Worm (Caenorhabditis elegans): Measurements from ENCODE around the gene C04C3.4.
"Not testable (repeated sequence)": the region's sequence is repeated elsewhere in the genome, so short reads cannot be mapped to it uniquely, and the experiment has no call there.

DNA sequence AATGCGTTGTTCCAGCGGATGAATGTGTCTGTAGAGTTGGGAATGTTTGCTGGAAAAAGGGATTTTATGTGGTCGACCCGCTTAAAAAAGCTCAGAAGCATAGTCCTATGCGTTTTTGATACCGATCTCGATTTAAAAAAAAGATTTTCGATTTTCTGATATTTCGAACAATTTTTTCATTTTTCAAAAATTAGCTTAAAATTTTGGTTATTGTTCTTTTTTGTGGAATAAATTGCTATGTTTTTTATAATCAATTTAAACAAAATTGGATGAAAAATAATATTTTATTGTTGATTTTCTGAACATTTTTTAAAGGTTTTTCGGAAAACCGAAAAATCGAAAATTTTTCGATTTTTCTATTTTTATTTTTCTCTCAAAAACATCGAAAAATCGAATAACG, 39.2 kb downstream of the C04C3.4 start, which contains the start of gene C04C3.7:
- TF ChIP-seq ztf-11 (tag; optimal IDR thresholded peaks at IDR 0.05); unc-39 (tag; optimal IDR thresholded peaks at IDR 0.05); sem-4 (tag; optimal IDR thresholded peaks at IDR 0.05); lsy-2 (tag; optimal IDR thresholded peaks at IDR 0.05); egl-27 (tag; optimal IDR thresholded peaks at IDR 0.05); elt-3 (tag; optimal IDR thresholded peaks at IDR 0.05); elt-1 (tag; optimal IDR thresholded peaks at IDR 0.05); unc-62 (GFP tag; optimal IDR thresholded peaks at IDR 0.05): not testable (repeated sequence)

Measured in whole organism, L2 larva.